Fruit fly (Drosophila melanogaster): ENCODE data around the gene beta-Spec.

Gene beta-Spec

dm6 chrX:17702738-17703570 lies 45.8 kb downstream of the beta-Spec start, which contains the start of the genes CG8188 and par-6 (continued):
- peak; percentile 84 for TF ChIP-seq CG10209 (GFP tag; optimal IDR thresholded peaks at IDR 0.05)
- TF ChIP-seq Sry-β (GFP tag; optimal IDR thresholded peaks at IDR 0.05) = peak; percentile 40
- peak; percentile 71 for TF ChIP-seq CG13894 (tag; optimal IDR thresholded peaks at IDR 0.05)
- TF ChIP-seq CG34422 (GFP tag; IDR thresholded peaks at IDR 0.05) = peak; percentile 92
- no peak for TF ChIP-seq kni (GFP tag; optimal IDR thresholded peaks at IDR 0.05)
- no peak for TF ChIP-seq Trl (optimal IDR thresholded peaks at IDR 0.05)
- TF ChIP-seq Trl (GFP tag; optimal IDR thresholded peaks at IDR 0.05) = peak; percentile 89
- peak; percentile 77; the same call in 1 of the 3 replicates for TF ChIP-seq CG3726 (GFP tag; IDR thresholded peaks at IDR 0.05)
- peak; percentile 87 for TF ChIP-seq CG13296 (GFP tag; optimal IDR thresholded peaks at IDR 0.05)
- 0 out of 2 replicates have a peak, but pooled peaks have one; percentile 34 for TF ChIP-seq dati (GFP tag; IDR thresholded peaks at IDR 0.05)
- TF ChIP-seq CG16779 (GFP tag; IDR thresholded peaks at IDR 0.05) = 0 out of 2 replicates have a peak, but pooled peaks have one; percentile 31
- TF ChIP-seq emc (GFP tag; optimal IDR thresholded peaks at IDR 0.05) = peak; percentile 68
- no peak for TF ChIP-seq ftz-f1 (GFP tag; optimal IDR thresholded peaks at IDR 0.05)
- TF ChIP-seq CG9437 (GFP tag; optimal IDR thresholded peaks at IDR 0.05) = peak; percentile 63
- TF ChIP-seq so (GFP tag; IDR thresholded peaks at IDR 0.05) = peak; percentile 76; the same call in 2 of the 3 replicates
- peak; percentile 89 for TF ChIP-seq CG9609 (GFP tag; optimal IDR thresholded peaks at IDR 0.05)
- TF ChIP-seq p53 (GFP tag; optimal IDR thresholded peaks at IDR 0.05) = peak; percentile 68
- TF ChIP-seq dpn (GFP tag; optimal IDR thresholded peaks at IDR 0.05) = peak; percentile 87 to 90
- TF ChIP-seq gcm2 (GFP tag; optimal IDR thresholded peaks at IDR 0.05) = peak; percentile 45
- peak; percentile 87 for TF ChIP-seq CG8924 (tag; optimal IDR thresholded peaks at IDR 0.05)
- TF ChIP-seq Ets97D (GFP tag; optimal IDR thresholded peaks at IDR 0.05) = peak; percentile 68
- no peak for TF ChIP-seq Hey (tag; optimal IDR thresholded peaks at IDR 0.05)
- TF ChIP-seq CG9727 (GFP tag; optimal IDR thresholded peaks at IDR 0.05) = peak; percentile 83
- TF ChIP-seq ham (GFP tag; IDR thresholded peaks at IDR 0.05) = peak; percentile 66; the same call in 1 of the 2 replicates
- no peak for TF ChIP-seq D (optimal IDR thresholded peaks at IDR 0.05)
- TF ChIP-seq D (GFP tag; optimal IDR thresholded peaks at IDR 0.05) = peak; percentile 50
- TF ChIP-seq CG6813 (GFP tag; optimal IDR thresholded peaks at IDR 0.05) = peak; percentile 68
- peak; percentile 91 for TF ChIP-seq CG13775 (GFP tag; optimal IDR thresholded peaks at IDR 0.05)
- peak; percentile 76 for TF ChIP-seq Drgx (GFP tag; IDR thresholded peaks at IDR 0.05)
- TF ChIP-seq Ssrp (tag; optimal IDR thresholded peaks at IDR 0.05) = peak; percentile 77
- peak; percentile 87 for TF ChIP-seq Mad (GFP tag; optimal IDR thresholded peaks at IDR 0.05)
- peak; percentile 82 for TF ChIP-seq Mrtf (GFP tag; IDR thresholded peaks at IDR 0.05)
- TF ChIP-seq unc-4 (GFP tag; IDR thresholded peaks at IDR 0.05; ENCODE audit: partially characterized antibody) = peak; percentile 67
- peak; percentile 87 for TF ChIP-seq sob (GFP tag; IDR thresholded peaks at IDR 0.05)
- peak; percentile 89 for TF ChIP-seq Awh (GFP tag; IDR thresholded peaks at IDR 0.05)
- TF ChIP-seq CG6765 (GFP tag; optimal IDR thresholded peaks at IDR 0.05) = peak; percentile 56
- TF ChIP-seq CG2199 (GFP tag; IDR thresholded peaks at IDR 0.05) = peak; percentile 88
- TF ChIP-seq ind (GFP tag; optimal IDR thresholded peaks at IDR 0.05) = peak; percentile 87
- peak; percentile 77 for TF ChIP-seq CG4360 (GFP tag; IDR thresholded peaks at IDR 0.05)
- TF ChIP-seq CG10543 (GFP tag; optimal IDR thresholded peaks at IDR 0.05) = peak; percentile 86
- no peak; the same call in 1 of the 2 replicates for TF ChIP-seq ro (GFP tag; IDR thresholded peaks at IDR 0.05)
- TF ChIP-seq bbx (GFP tag; IDR thresholded peaks at IDR 0.05; ENCODE audit: partially characterized antibody) = peak; percentile 68; the same call in 1 of the 2 replicates
- TF ChIP-seq sr (GFP tag; IDR thresholded peaks at IDR 0.05) = no peak; the same call in 2 of the 3 replicates
- TF ChIP-seq CG7987 (GFP tag; optimal IDR thresholded peaks at IDR 0.05) = peak; percentile 31
- no peak for TF ChIP-seq sc (optimal IDR thresholded peaks at IDR 0.05)
- TF ChIP-seq sc (GFP tag; optimal IDR thresholded peaks at IDR 0.05) = peak; percentile 53
- peak; percentile 83 for TF ChIP-seq CG17385 (GFP tag; optimal IDR thresholded peaks at IDR 0.05)
- TF ChIP-seq H15 (GFP tag; IDR thresholded peaks at IDR 0.05) = peak; percentile 77
- TF ChIP-seq Dp (GFP tag; optimal IDR thresholded peaks at IDR 0.05) = peak; percentile 26
